In the genomic region with DNA sequence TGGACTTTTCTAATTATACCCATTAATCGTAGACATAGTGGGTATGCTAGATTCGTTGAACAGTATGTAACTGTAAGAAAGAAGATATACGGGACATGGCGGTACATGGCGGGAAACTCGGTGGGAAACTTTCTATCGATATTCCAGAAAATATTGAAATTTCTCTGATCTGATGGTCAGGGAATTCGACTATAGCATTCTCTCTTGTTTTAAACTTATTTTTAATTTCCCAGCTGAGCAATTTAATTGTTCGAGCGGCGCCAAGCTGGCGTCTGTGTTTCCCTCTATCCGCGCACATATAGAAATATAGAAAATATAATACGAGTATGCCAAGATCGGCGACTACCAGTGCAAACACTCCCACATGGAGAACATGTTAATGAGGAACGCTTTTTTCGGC, we compare ENCODE assay signal across 1 fruit fly cellular context.
TF ChIP-seq lines count a peak whose summit lies in the region.

No protein-coding gene starts in this region.

TF ChIP-seq in whole organism, embryonic, 481 proteins besides CTCF, POLR2A, EP300 and RAD21 (continued from another document and continues in another):
- TF ChIP-seq jing (GFP tag; optimal IDR thresholded peaks at IDR 0.05; lab: Kevin White, UChicago) (no peak), danr (GFP tag; IDR thresholded peaks at IDR 0.05; lab: Robert Waterston, UW) (no peak), HLH54F (GFP tag; optimal IDR thresholded peaks at IDR 0.05; lab: Kevin White, UChicago) (peak; percentile 15), CG9727 (GFP tag; optimal IDR thresholded peaks at IDR 0.05; lab: Kevin White, UChicago) (no peak), CG12104 (GFP tag; optimal IDR thresholded peaks at IDR 0.05; lab: Kevin White, UChicago) (no peak), prd (optimal IDR thresholded peaks at IDR 0.05; lab: Kevin White, UChicago) (no peak), prd (GFP tag; IDR thresholded peaks at IDR 0.05; lab: Robert Waterston, UW) (no peak), Deaf1 (tag; optimal IDR thresholded peaks at IDR 0.05; lab: Kevin White, UChicago) (peak; percentile 7), CG15696 (tag; optimal IDR thresholded peaks at IDR 0.05; lab: Kevin White, UChicago) (no peak), CG6765 (GFP tag; optimal IDR thresholded peaks at IDR 0.05; lab: Kevin White, UChicago) (no peak), CG15011 (GFP tag; optimal IDR thresholded peaks at IDR 0.05; lab: Kevin White, UChicago) (no peak), CG3163 (GFP tag; optimal IDR thresholded peaks at IDR 0.05; lab: Kevin White, UChicago) (no peak), abd-A (tag; optimal IDR thresholded peaks at IDR 0.05; lab: Kevin White, UChicago) (no peak), MESR4 (GFP tag; optimal IDR thresholded peaks at IDR 0.05; lab: Kevin White, UChicago) (no peak), odd (GFP tag; optimal IDR thresholded peaks at IDR 0.05; lab: Kevin White, UChicago) (no peak), CG17802 (tag; optimal IDR thresholded peaks at IDR 0.05; lab: Kevin White, UChicago) (no peak), CG17359 (tag; optimal IDR thresholded peaks at IDR 0.05; lab: Kevin White, UChicago) (no peak), Nf-YC (tag; optimal IDR thresholded peaks at IDR 0.05; lab: Kevin White, UChicago) (no peak), B-H2 (GFP tag; optimal IDR thresholded peaks at IDR 0.05; lab: Kevin White, UChicago) (no peak), CG17568 (GFP tag; optimal IDR thresholded peaks at IDR 0.05; lab: Kevin White, UChicago) (no peak), CG6791 (GFP tag; IDR thresholded peaks at IDR 0.05; lab: Robert Waterston, UW; ENCODE audit: partially characterized antibody) (no peak), CG10147 (GFP tag; optimal IDR thresholded peaks at IDR 0.05; lab: Kevin White, UChicago) (no peak), toy (GFP tag; IDR thresholded peaks at IDR 0.05; lab: Robert Waterston, UW) (no peak), Atf-2 (GFP tag; optimal IDR thresholded peaks at IDR 0.05; lab: Kevin White, UChicago) (no peak), unpg (GFP tag; optimal IDR thresholded peaks at IDR 0.05; lab: Kevin White, UChicago) (peak; percentile 26), CG4854 (GFP tag; optimal IDR thresholded peaks at IDR 0.05; lab: Kevin White, UChicago) (no peak), CG7786 (GFP tag; optimal IDR thresholded peaks at IDR 0.05; lab: Kevin White, UChicago) (peak; percentile 30), fd102C (GFP tag; optimal IDR thresholded peaks at IDR 0.05; lab: Kevin White, UChicago) (no peak), HLH4C (GFP tag; IDR thresholded peaks at IDR 0.05; lab: Robert Waterston, UW; ENCODE audit: partially characterized antibody) (no peak), CG17385 (GFP tag; optimal IDR thresholded peaks at IDR 0.05; lab: Kevin White, UChicago) (peak; percentile 16), CG4424 (GFP tag; optimal IDR thresholded peaks at IDR 0.05; lab: Kevin White, UChicago) (no peak), sens (GFP tag; lab: Kevin White, UChicago) (peak; percentile 51), Camta (GFP tag; optimal IDR thresholded peaks at IDR 0.05; lab: Kevin White, UChicago) (no peak), ab (GFP tag; optimal IDR thresholded peaks at IDR 0.05; lab: Kevin White, UChicago) (no peak), crp (GFP tag; optimal IDR thresholded peaks at IDR 0.05; lab: Kevin White, UChicago) (no peak), sug (tag; optimal IDR thresholded peaks at IDR 0.05; lab: Kevin White, UChicago) (peak; percentile 6), ap (GFP tag; IDR thresholded peaks at IDR 0.05; lab: Robert Waterston, UW) (no peak), CG8478 (optimal IDR thresholded peaks at IDR 0.05; lab: Kevin White, UChicago) (no peak), Mrtf (GFP tag; IDR thresholded peaks at IDR 0.05; lab: Robert Waterston, UW) (no peak), BtbVII (GFP tag; optimal IDR thresholded peaks at IDR 0.05; lab: Kevin White, UChicago) (no peak), lilli (GFP tag; optimal IDR thresholded peaks at IDR 0.05; lab: Kevin White, UChicago) (peak; percentile 32), croc (GFP tag; conservative IDR thresholded peaks at IDR 0.05; lab: Robert Waterston, UW) (no peak), CG5180 (GFP tag; optimal IDR thresholded peaks at IDR 0.05; lab: Kevin White, UChicago) (no peak), CG18262 (tag; optimal IDR thresholded peaks at IDR 0.05; lab: Kevin White, UChicago) (no peak), corto (GFP tag; optimal IDR thresholded peaks at IDR 0.05; lab: Kevin White, UChicago) (no peak), h (optimal IDR thresholded peaks at IDR 0.05; lab: Kevin White, UChicago) (no peak), Side (GFP tag; optimal IDR thresholded peaks at IDR 0.05; lab: Kevin White, UChicago) (no peak), vfl (GFP tag; optimal IDR thresholded peaks at IDR 0.05; lab: Kevin White, UChicago) (no peak), Sox100B (GFP tag; optimal IDR thresholded peaks at IDR 0.05; lab: Kevin White, UChicago) (no peak), pfk (GFP tag; optimal IDR thresholded peaks at IDR 0.05; lab: Kevin White, UChicago) (no peak), CG14965 (GFP tag; optimal IDR thresholded peaks at IDR 0.05; lab: Kevin White, UChicago; ENCODE audit: borderline replicate concordance) (no peak), CG33557 (GFP tag; optimal IDR thresholded peaks at IDR 0.05; lab: Kevin White, UChicago) (no peak), CG12071 (GFP tag; optimal IDR thresholded peaks at IDR 0.05; lab: Kevin White, UChicago) (no peak), CG14710 (tag; optimal IDR thresholded peaks at IDR 0.05; lab: Kevin White, UChicago) (no peak), CG10267 (tag; optimal IDR thresholded peaks at IDR 0.05; lab: Kevin White, UChicago) (no peak), CG7928 (GFP tag; optimal IDR thresholded peaks at IDR 0.05; lab: Kevin White, UChicago) (no peak), Ravus (GFP tag; IDR thresholded peaks at IDR 0.05; lab: Robert Waterston, UW) (no peak), Gug (GFP tag; IDR thresholded peaks at IDR 0.05; lab: Robert Waterston, UW) (no peak), ci (GFP tag; IDR thresholded peaks at IDR 0.05; lab: Robert Waterston, UW) (no peak), CG15601 (tag; optimal IDR thresholded peaks at IDR 0.05; lab: Kevin White, UChicago) (no peak), gcm2 (GFP tag; optimal IDR thresholded peaks at IDR 0.05; lab: Kevin White, UChicago) (no peak), ato (GFP tag; IDR thresholded peaks at IDR 0.05; lab: Robert Waterston, UW; ENCODE audit: partially characterized antibody) (no peak), grau (tag; optimal IDR thresholded peaks at IDR 0.05; lab: Kevin White, UChicago) (peak; percentile 52), CG7357 (GFP tag; IDR thresholded peaks at IDR 0.05; lab: Robert Waterston, UW) (no peak), row (GFP tag; IDR thresholded peaks at IDR 0.05; lab: Robert Waterston, UW) (peak; percentile 48; the same call in 2 of the 3 replicates), gfzf (GFP tag; optimal IDR thresholded peaks at IDR 0.05; lab: Kevin White, UChicago) (no peak), CG7987 (GFP tag; optimal IDR thresholded peaks at IDR 0.05; lab: Kevin White, UChicago) (no peak), pzg (GFP tag; optimal IDR thresholded peaks at IDR 0.05; lab: Kevin White, UChicago) (no peak), cad (GFP tag; optimal IDR thresholded peaks at IDR 0.05; lab: Kevin White, UChicago) (no peak), rib (GFP tag; IDR thresholded peaks at IDR 0.05; lab: Robert Waterston, UW) (no peak), insv (GFP tag; optimal IDR thresholded peaks at IDR 0.05; lab: Kevin White, UChicago) (no peak), CG2202 (tag; optimal IDR thresholded peaks at IDR 0.05; lab: Kevin White, UChicago) (no peak), CG13287 (GFP tag; IDR thresholded peaks at IDR 0.05; lab: Robert Waterston, UW; ENCODE audit: partially characterized antibody) (no peak), z (GFP tag; IDR thresholded peaks at IDR 0.05; lab: Robert Waterston, UW) (no peak), repo (GFP tag; optimal IDR thresholded peaks at IDR 0.05; lab: Kevin White, UChicago) (no peak), eve (GFP tag; optimal IDR thresholded peaks at IDR 0.05; lab: Kevin White, UChicago) (no peak), Fer3 (tag; optimal IDR thresholded peaks at IDR 0.05; lab: Kevin White, UChicago) (peak; percentile 40), CG7963 (GFP tag; IDR thresholded peaks at IDR 0.05; lab: Robert Waterston, UW; ENCODE audit: partially characterized antibody) (no peak), Awh (GFP tag; IDR thresholded peaks at IDR 0.05; lab: Robert Waterston, UW) (no peak), CG17328 (GFP tag; IDR thresholded peaks at IDR 0.05; lab: Robert Waterston, UW) (no peak), CG14667 (GFP tag; IDR thresholded peaks at IDR 0.05; lab: Robert Waterston, UW) (no peak), Hr78 (GFP tag; optimal IDR thresholded peaks at IDR 0.05; lab: Kevin White, UChicago) (no peak), Adf1 (GFP tag; IDR thresholded peaks at IDR 0.05; lab: Robert Waterston, UW) (no peak), ind (GFP tag; optimal IDR thresholded peaks at IDR 0.05; lab: Kevin White, UChicago) (no peak), Eip74EF (GFP tag; optimal IDR thresholded peaks at IDR 0.05; lab: Kevin White, UChicago) (no peak), Optix (GFP tag; IDR thresholded peaks at IDR 0.05; lab: Robert Waterston, UW) (no peak), CG10654 (GFP tag; optimal IDR thresholded peaks at IDR 0.05; lab: Kevin White, UChicago) (no peak), D19A (tag; optimal IDR thresholded peaks at IDR 0.05; lab: Kevin White, UChicago) (no peak), B-H1 (GFP tag; IDR thresholded peaks at IDR 0.05; lab: Robert Waterston, UW) (no peak), CG4360 (GFP tag; IDR thresholded peaks at IDR 0.05; lab: Robert Waterston, UW) (no peak), esg (GFP tag; conservative IDR thresholded peaks at IDR 0.05; lab: Robert Waterston, UW) (no peak), CG9932 (GFP tag; IDR thresholded peaks at IDR 0.05; lab: Robert Waterston, UW) (peak; percentile 55; the same call in 1 of the 2 replicates), CG8281 (tag; optimal IDR thresholded peaks at IDR 0.05; lab: Kevin White, UChicago) (no peak), Jarid2 (GFP tag; optimal IDR thresholded peaks at IDR 0.05; lab: Kevin White, UChicago) (no peak), CG13894 (tag; optimal IDR thresholded peaks at IDR 0.05; lab: Kevin White, UChicago) (peak; percentile 75), CG8944 (GFP tag; optimal IDR thresholded peaks at IDR 0.05; lab: Kevin White, UChicago) (no peak), crol (GFP tag; IDR thresholded peaks at IDR 0.05; lab: Robert Waterston, UW) (no peak), dm (GFP tag; optimal IDR thresholded peaks at IDR 0.05; lab: Kevin White, UChicago) (no peak), fu2 (GFP tag; optimal IDR thresholded peaks at IDR 0.05; lab: Kevin White, UChicago) (no peak), slp2 (GFP tag; optimal IDR thresholded peaks at IDR 0.05; lab: Kevin White, UChicago) (no peak), CkIIα-i1 (GFP tag; IDR thresholded peaks at IDR 0.05; lab: Robert Waterston, UW) (no peak), Mad (GFP tag; optimal IDR thresholded peaks at IDR 0.05; lab: Kevin White, UChicago) (no peak), Mes4 (GFP tag; optimal IDR thresholded peaks at IDR 0.05; lab: Kevin White, UChicago) (no peak), CG9437 (GFP tag; optimal IDR thresholded peaks at IDR 0.05; lab: Kevin White, UChicago) (peak; percentile 2), Hmr (GFP tag; optimal IDR thresholded peaks at IDR 0.05; lab: Kevin White, UChicago) (peak; percentile 75), CG14014 (GFP tag; IDR thresholded peaks at IDR 0.05; lab: Robert Waterston, UW) (no peak), Sox102F (GFP tag; optimal IDR thresholded peaks at IDR 0.05; lab: Kevin White, UChicago) (no peak), trem (tag; optimal IDR thresholded peaks at IDR 0.05; lab: Kevin White, UChicago) (no peak), CG13775 (GFP tag; optimal IDR thresholded peaks at IDR 0.05; lab: Kevin White, UChicago) (peak; percentile 9), CG17361 (GFP tag; IDR thresholded peaks at IDR 0.05; lab: Robert Waterston, UW) (0 out of 3 replicates have a peak, but pooled peaks have one; percentile 15), CG1832 (GFP tag; optimal IDR thresholded peaks at IDR 0.05; lab: Kevin White, UChicago) (no peak), fru (optimal IDR thresholded peaks at IDR 0.05; lab: Kevin White, UChicago) (no peak), sqz (GFP tag; optimal IDR thresholded peaks at IDR 0.05; lab: Kevin White, UChicago) (no peak), CG1233 (GFP tag; optimal IDR thresholded peaks at IDR 0.05; lab: Kevin White, UChicago) (peak; percentile 14), YL-1 (GFP tag; optimal IDR thresholded peaks at IDR 0.05; lab: Kevin White, UChicago) (no peak), Oaz (GFP tag; IDR thresholded peaks at IDR 0.05; lab: Robert Waterston, UW) (no peak), da (GFP tag; optimal IDR thresholded peaks at IDR 0.05; lab: Kevin White, UChicago) (no peak), Doc3 (GFP tag; IDR thresholded peaks at IDR 0.05; lab: Robert Waterston, UW; ENCODE audit: partially characterized antibody) (no peak), CG6689 (GFP tag; IDR thresholded peaks at IDR 0.05; lab: Robert Waterston, UW) (no peak), br (optimal IDR thresholded peaks at IDR 0.05; lab: Kevin White, UChicago) (no peak), Dip2 (GFP tag; IDR thresholded peaks at IDR 0.05; lab: Robert Waterston, UW) (no peak), hth (optimal IDR thresholded peaks at IDR 0.05; lab: Kevin White, UChicago) (no peak), Tbp (GFP tag; optimal IDR thresholded peaks at IDR 0.05; lab: Kevin White, UChicago) (no peak), CoRest (tag; optimal IDR thresholded peaks at IDR 0.05; lab: Kevin White, UChicago) (peak; percentile 57), seq (GFP tag; IDR thresholded peaks at IDR 0.05; lab: Robert Waterston, UW) (0 out of 2 replicates have a peak, but pooled peaks have one; percentile 41), fd96Cb (tag; optimal IDR thresholded peaks at IDR 0.05; lab: Kevin White, UChicago) (no peak), CG9215 (GFP tag; IDR thresholded peaks at IDR 0.05; lab: Robert Waterston, UW) (no peak), CG8290 (GFP tag; optimal IDR thresholded peaks at IDR 0.05; lab: Kevin White, UChicago) (no peak), CG8290 (tag; optimal IDR thresholded peaks at IDR 0.05; lab: Kevin White, UChicago) (peak in 1 of 2 experiments; percentile 43), vnd (GFP tag; IDR thresholded peaks at IDR 0.05; lab: Robert Waterston, UW; ENCODE audit: partially characterized antibody) (no peak), exex (tag; optimal IDR thresholded peaks at IDR 0.05; lab: Kevin White, UChicago) (no peak), CG4617 (GFP tag; optimal IDR thresholded peaks at IDR 0.05; lab: Kevin White, UChicago; ENCODE audit: borderline replicate concordance) (no peak), CG1603 (tag; optimal IDR thresholded peaks at IDR 0.05; lab: Kevin White, UChicago) (peak; percentile 5), Bdp1 (GFP tag; optimal IDR thresholded peaks at IDR 0.05; lab: Kevin White, UChicago) (no peak)
